Fruit fly (Drosophila melanogaster) whole organism, prepupa: ENCODE results near the gene CG14864.
A peak's percentile ranks its signal among the peaks of the same experiment; 100 is the strongest.

Experiments
- CG10631 ChIP-seq: fragments of 200-800 bp; sonication (Bioruptor generic); optimal IDR thresholded peaks from 2 replicates; lab custom pipeline; 2016; ENCODE audit warnings: missing biosample characterization, missing genetic modification characterization
- CG10669 ChIP-seq: fragments of 200-800 bp; sonication (Bioruptor generic); optimal IDR thresholded peaks from 3 replicates; lab custom pipeline; 2018; ENCODE audit warnings: missing biosample characterization, mild to moderate bottlenecking, missing genetic modification characterization, moderate library complexity
- CG6163 ChIP-seq: fragments of 200-800 bp; sonication (Bioruptor generic); IDR thresholded peaks from 3 replicates; pipeline ENCODE4 v1.3.6; 2022; ENCODE audit warnings: missing biosample characterization, missing genetic modification characterization
- CG8119 ChIP-seq: fragments of 200-800 bp; sonication (Bioruptor generic); IDR thresholded peaks from 3 replicates; pipeline ENCODE4 v1.3.6; 2022; ENCODE audit warnings: missing biosample characterization, missing genetic modification characterization
- CG8319 ChIP-seq: fragments of 200-800 bp; sonication (Bioruptor generic); optimal IDR thresholded peaks from 3 replicates; lab custom pipeline; 2016; ENCODE audit warnings: missing biosample characterization, missing genetic modification characterization
- Ets96B ChIP-seq: fragments of 200-800 bp; optimal IDR thresholded peaks from 2 replicates; lab custom pipeline; 2019; ENCODE audit warnings: missing biosample characterization, mild to moderate bottlenecking, missing genetic modification characterization, moderate library complexity
- fd85E ChIP-seq: fragments of 200-800 bp; sonication (Bioruptor generic); optimal IDR thresholded peaks from 3 replicates; lab custom pipeline; 2016; ENCODE audit warnings: missing biosample characterization, missing genetic modification characterization
- svp ChIP-seq: fragments of 200-800 bp; sonication (Bioruptor generic); peaks from one replicate; lab custom pipeline; 2016; ENCODE audit warnings: missing biosample characterization, missing genetic modification characterization
- vri ChIP-seq: fragments of 200-800 bp; sonication (Bioruptor generic); optimal IDR thresholded peaks from 3 replicates; lab custom pipeline; 2016; ENCODE audit warnings: missing biosample characterization, mild to moderate bottlenecking, missing genetic modification characterization

- TF ChIP-seq CG10669 (GFP tag; lab: Kevin White, UChicago): no peak
- TF ChIP-seq vri (GFP tag; lab: Kevin White, UChicago): peak; percentile 7
- 0 out of 3 replicates have a peak, but pooled peaks have one; percentile 39 for TF ChIP-seq CG6163
- peak; percentile 9 for TF ChIP-seq Ets96B
- TF ChIP-seq CG8119 (GFP tag; lab: Robert Waterston, UW): peak; percentile 58
- peak; percentile 69 for TF ChIP-seq CG10631 (GFP tag; lab: Kevin White, UChicago)
- TF ChIP-seq CG8319 (GFP tag; lab: Kevin White, UChicago): peak; percentile 54
- no peak for TF ChIP-seq fd85E (GFP tag; lab: Kevin White, UChicago)
- peak; percentile 93 for TF ChIP-seq svp (GFP tag; lab: Kevin White, UChicago)
These were observed 12.4 kb upstream of the CG14864 start for dm6 chr3R:15280619-15281334.
